Fruit fly (Drosophila melanogaster) whole organism, embryonic: Measurements from ENCODE around the gene CG17637.

Experiments used
- ATbp ChIP-seq: fragments of 200-800 bp; sonication (Bioruptor generic); optimal IDR thresholded peaks from 2 replicates; lab custom pipeline; 2017; ENCODE audit warnings: missing biosample characterization, mild to moderate bottlenecking, missing genetic modification characterization, missing genetic modification reagents
- Bdp1 ChIP-seq: fragments of 200-800 bp; sonication (Bioruptor generic); optimal IDR thresholded peaks from 3 replicates; lab custom pipeline; 2016; ENCODE audit warnings: missing biosample characterization, missing genetic modification characterization
- Bgb ChIP-seq: fragments of 200-800 bp; sonication (Bioruptor generic); IDR thresholded peaks from 2 replicates; pipeline ENCODE4 v1.3.6; 2022; ENCODE audit warnings: missing biosample characterization, missing genetic modification characterization; ENCODE audit not compliant: partially characterized antibody
- CG10366 ChIP-seq: fragments of 200-800 bp; sonication (Bioruptor generic); IDR thresholded peaks from 2 replicates; pipeline ENCODE4 v1.3.6; 2022; ENCODE audit warnings: missing biosample characterization, missing genetic modification characterization
- CG12744 ChIP-seq: fragments of 200-800 bp; sonication (Bioruptor generic); optimal IDR thresholded peaks from 2 replicates; lab custom pipeline; 2016; ENCODE audit warnings: missing biosample characterization, missing genetic modification characterization
- CG14014 ChIP-seq: fragments of 200-800 bp; sonication (Bioruptor generic); IDR thresholded peaks from 2 replicates; pipeline ENCODE4 v1.3.6; 2022; ENCODE audit warnings: missing biosample characterization, missing genetic modification characterization
- CG1647 ChIP-seq: fragments of 200-800 bp; sonication (Bioruptor generic); optimal IDR thresholded peaks from 3 replicates; lab custom pipeline; 2016; ENCODE audit warnings: missing biosample characterization, missing genetic modification characterization
- CG18011 ChIP-seq: fragments of 200-800 bp; sonication (Bioruptor generic); optimal IDR thresholded peaks from 2 replicates; lab custom pipeline; 2017; ENCODE audit warnings: missing biosample characterization, missing genetic modification characterization, mild to moderate bottlenecking, moderate library complexity, missing genotype
- CG2129 ChIP-seq: fragments of 200-800 bp; sonication (Bioruptor generic); IDR thresholded peaks from 2 replicates; pipeline ENCODE4 v1.3.6; 2022; ENCODE audit warnings: missing biosample characterization, missing genetic modification characterization; ENCODE audit not compliant: partially characterized antibody
- CG33557 ChIP-seq: fragments of 200-800 bp; sonication (Bioruptor generic); optimal IDR thresholded peaks from 2 replicates; lab custom pipeline; 2019; ENCODE audit warnings: missing biosample characterization, mild to moderate bottlenecking, missing genetic modification characterization, moderate library complexity
- CG4360 ChIP-seq: fragments of 200-800 bp; sonication (Bioruptor generic); IDR thresholded peaks from 2 replicates; pipeline ENCODE4 v1.3.6; 2022; ENCODE audit warnings: missing biosample characterization, missing genetic modification characterization
- CG4617 ChIP-seq: fragments of 200-800 bp; sonication (Bioruptor generic); optimal IDR thresholded peaks from 3 replicates; lab custom pipeline; 2016; ENCODE audit warnings: missing biosample characterization, missing genetic modification characterization, borderline replicate concordance
- CG5953 ChIP-seq: fragments of 200-800 bp; sonication (Bioruptor generic); IDR thresholded peaks from 2 replicates; pipeline ENCODE4 v1.3.6; 2022; ENCODE audit warnings: missing biosample characterization, missing genetic modification characterization
- CG7786 ChIP-seq: fragments of 200-800 bp; sonication (Bioruptor generic); optimal IDR thresholded peaks from 2 replicates; lab custom pipeline; 2016; ENCODE audit warnings: missing biosample characterization, missing genetic modification characterization
- CG8089 ChIP-seq: fragments of 200-800 bp; sonication (Bioruptor generic); optimal IDR thresholded peaks from 3 replicates; lab custom pipeline; 2016; ENCODE audit warnings: missing biosample characterization, missing genetic modification characterization
- CG8359 ChIP-seq: fragments of 200-800 bp; sonication (Bioruptor generic); optimal IDR thresholded peaks from 2 replicates; lab custom pipeline; 2017; ENCODE audit warnings: missing biosample characterization, mild to moderate bottlenecking, missing genetic modification characterization, borderline replicate concordance
- CkIIα-i1 ChIP-seq: fragments of 200-800 bp; sonication (Bioruptor generic); IDR thresholded peaks from 2 replicates; pipeline ENCODE4 v1.3.6; 2022; ENCODE audit warnings: missing biosample characterization, missing genetic modification characterization
- D19B ChIP-seq: fragments of 200-800 bp; sonication (Bioruptor generic); optimal IDR thresholded peaks from 2 replicates; lab custom pipeline; 2017; ENCODE audit warnings: missing biosample characterization, mild to moderate bottlenecking, missing genetic modification characterization
- ERR ChIP-seq: fragments of 200-800 bp; sonication (Bioruptor generic); optimal IDR thresholded peaks from 2 replicates; lab custom pipeline; 2016; ENCODE audit warnings: missing biosample characterization, missing genetic modification characterization
- Eip74EF ChIP-seq, 2 experiments: fragments of 200-800 bp in 1 of 2; fragments of >200 bp in 1 of 2; sonication (Bioruptor generic) in 1 of 2; optimal IDR thresholded peaks; 2 replicates each; lab custom pipeline; 2017 to 2019; ENCODE audit warnings: missing biosample characterization in 2 of 2, missing genetic modification characterization in 2 of 2, mild to moderate bottlenecking in 1 of 2, moderate library complexity in 1 of 2
- Gug ChIP-seq: fragments of 200-800 bp; sonication (Bioruptor generic); IDR thresholded peaks from 4 replicates; pipeline ENCODE4 v1.3.6; 2022; ENCODE audit warnings: missing biosample characterization, missing genetic modification characterization
- H15 ChIP-seq: fragments of 200-800 bp; sonication (Bioruptor generic); IDR thresholded peaks from 3 replicates; pipeline ENCODE4 v1.3.6; 2022; ENCODE audit warnings: missing biosample characterization, missing genetic modification characterization
- HmgZ ChIP-seq: fragments of 200-800 bp; sonication (Bioruptor generic); optimal IDR thresholded peaks from 2 replicates; lab custom pipeline; 2018; ENCODE audit warnings: missing biosample characterization, mild to moderate bottlenecking, missing genetic modification characterization
- Lim3 ChIP-seq: fragments of 200-800 bp; sonication (Bioruptor generic); IDR thresholded peaks from 2 replicates; pipeline ENCODE4 v1.3.6; 2022; ENCODE audit warnings: missing biosample characterization, missing genetic modification characterization
- Mrtf ChIP-seq: fragments of 200-800 bp; sonication (Bioruptor generic); IDR thresholded peaks from 3 replicates; pipeline ENCODE4 v1.3.6; 2022; ENCODE audit warnings: missing biosample characterization, missing genetic modification characterization
- NFAT ChIP-seq: fragments of 200-800 bp; sonication (Bioruptor generic); IDR thresholded peaks from 2 replicates; pipeline ENCODE4 v1.3.6; 2022; ENCODE audit warnings: missing biosample characterization, missing genetic modification characterization
- Oaz ChIP-seq: fragments of 200-800 bp; sonication (Bioruptor generic); IDR thresholded peaks from 2 replicates; pipeline ENCODE4 v1.3.6; 2022; ENCODE audit warnings: missing biosample characterization, missing genetic modification characterization
- Six4 ChIP-seq: fragments of 200-800 bp; sonication (Bioruptor generic); optimal IDR thresholded peaks from 2 replicates; lab custom pipeline; 2016; ENCODE audit warnings: missing biosample characterization, missing genetic modification characterization
- Ssrp ChIP-seq: fragments of 200-800 bp; sonication (Bioruptor generic); optimal IDR thresholded peaks from 2 replicates; lab custom pipeline; 2018; ENCODE audit warnings: missing biosample characterization, mild to moderate bottlenecking, missing genetic modification characterization, moderate library complexity
- aop ChIP-seq: fragments of 200-800 bp; sonication (Bioruptor generic); IDR thresholded peaks from 2 replicates; pipeline ENCODE4 v1.3.6; 2022; ENCODE audit warnings: missing biosample characterization, missing genetic modification characterization
- ci ChIP-seq: fragments of 200-800 bp; sonication (Bioruptor generic); IDR thresholded peaks from 3 replicates; pipeline ENCODE4 v1.3.6; 2022; ENCODE audit warnings: missing biosample characterization, missing genetic modification characterization
- danr ChIP-seq: fragments of 200-800 bp; sonication (Bioruptor generic); IDR thresholded peaks from 2 replicates; pipeline ENCODE4 v1.3.6; 2022; ENCODE audit warnings: missing biosample characterization, missing genetic modification characterization
- dysf ChIP-seq: fragments of 200-800 bp; sonication (Bioruptor generic); IDR thresholded peaks from 3 replicates; pipeline ENCODE4 v1.3.6; 2022; ENCODE audit warnings: missing biosample characterization, missing genetic modification characterization
- exex ChIP-seq: fragments of 200-800 bp; sonication (Bioruptor generic); optimal IDR thresholded peaks from 4 replicates; lab custom pipeline; 2018; ENCODE audit warnings: missing biosample characterization, mild to moderate bottlenecking, missing genetic modification characterization, moderate library complexity
- fd102C ChIP-seq: fragments of 200-800 bp; sonication (Bioruptor generic); optimal IDR thresholded peaks from 2 replicates; lab custom pipeline; 2018; ENCODE audit warnings: missing biosample characterization, mild to moderate bottlenecking, missing genetic modification characterization, moderate library complexity
- fd3F ChIP-seq: fragments of 200-800 bp; sonication (Bioruptor generic); optimal IDR thresholded peaks from 2 replicates; lab custom pipeline; 2018; ENCODE audit warnings: missing biosample characterization, mild to moderate bottlenecking, missing genetic modification characterization, moderate library complexity
- fd64A ChIP-seq: fragments of 200-800 bp; sonication (Bioruptor generic); optimal IDR thresholded peaks from 3 replicates; lab custom pipeline; 2018; ENCODE audit warnings: missing biosample characterization, mild to moderate bottlenecking, missing genetic modification characterization
- h ChIP-seq: fragments of >200 bp; optimal IDR thresholded peaks from 2 replicates; lab custom pipeline; 2017
- her ChIP-seq: fragments of 200-800 bp; sonication (Bioruptor generic); optimal IDR thresholded peaks from 2 replicates; lab custom pipeline; 2016; ENCODE audit warnings: missing biosample characterization, missing genetic modification characterization
- ind ChIP-seq: fragments of 200-800 bp; sonication (Bioruptor generic); optimal IDR thresholded peaks from 3 replicates; lab custom pipeline; 2016; ENCODE audit warnings: missing biosample characterization, missing genetic modification characterization
- inv ChIP-seq: fragments of 200-800 bp; sonication (Bioruptor generic); IDR thresholded peaks from 2 replicates; pipeline ENCODE4 v1.3.6; 2022; ENCODE audit warnings: missing biosample characterization, missing genetic modification characterization; ENCODE audit not compliant: partially characterized antibody
- org-1 ChIP-seq: fragments of 200-800 bp; sonication (Bioruptor generic); optimal IDR thresholded peaks from 2 replicates; lab custom pipeline; 2017; ENCODE audit warnings: missing biosample characterization, missing genetic modification characterization
- pan ChIP-seq, 4 experiments: fragments of >200 bp in 3 of 4; fragments of 200-800 bp in 1 of 4; sonication (Bioruptor generic) in 1 of 4; optimal IDR thresholded peaks in 3 of 4; IDR thresholded peaks in 1 of 4; 2 replicates each; pipeline versions ENCODE4 v1.3.6 to Lab custom; 2017 to 2022; ENCODE audit warnings: missing biosample characterization in 2 of 4, missing genetic modification characterization in 2 of 4, mixed read lengths in 1 of 4
- ro ChIP-seq: fragments of 200-800 bp; sonication (Bioruptor generic); IDR thresholded peaks from 2 replicates; pipeline ENCODE4 v1.3.6; 2022; ENCODE audit warnings: missing biosample characterization, missing genetic modification characterization
- slou ChIP-seq: fragments of 200-800 bp; sonication (Bioruptor generic); optimal IDR thresholded peaks from 3 replicates; lab custom pipeline; 2016; ENCODE audit warnings: missing biosample characterization, missing genetic modification characterization
- slp2 ChIP-seq: fragments of 200-800 bp; sonication (Bioruptor generic); optimal IDR thresholded peaks from 2 replicates; lab custom pipeline; 2016; ENCODE audit warnings: missing biosample characterization, missing genetic modification characterization
- sna ChIP-seq: fragments of 200-800 bp; sonication (Bioruptor generic); IDR thresholded peaks from 2 replicates; pipeline ENCODE4 v1.3.6; 2022; ENCODE audit warnings: missing biosample characterization, missing genetic modification characterization; ENCODE audit not compliant: partially characterized antibody
- sqz ChIP-seq: fragments of 200-800 bp; sonication (Bioruptor generic); optimal IDR thresholded peaks from 3 replicates; lab custom pipeline; 2018; ENCODE audit warnings: missing biosample characterization, mild to moderate bottlenecking, missing genetic modification characterization
- stwl ChIP-seq: fragments of 200-800 bp; sonication (Bioruptor generic); optimal IDR thresholded peaks from 3 replicates; lab custom pipeline; 2018; ENCODE audit warnings: missing biosample characterization, mild to moderate bottlenecking, missing genetic modification characterization, moderate library complexity
- ttk ChIP-seq: fragments of 200-800 bp; sonication (Bioruptor generic); IDR thresholded peaks from 2 replicates; pipeline ENCODE4 v2.1.2; 2022; ENCODE audit warnings: missing biosample characterization, missing genetic modification characterization
- vvl ChIP-seq: fragments of 200-800 bp; sonication (Bioruptor generic); IDR thresholded peaks from 2 replicates; pipeline ENCODE4 v1.3.6; 2022; ENCODE audit warnings: missing biosample characterization, missing genetic modification characterization

The CG17637 gene

dm6 chr3L:20474789-20475208 lies 29.2 kb upstream of the CG17637 start (continued):
- no peak for TF ChIP-seq CG8359 (GFP tag; lab: Kevin White, UChicago)
- TF ChIP-seq slou (GFP tag; lab: Kevin White, UChicago) = peak; percentile 79
- TF ChIP-seq Oaz (GFP tag; lab: Robert Waterston, UW) = no peak
- no peak for TF ChIP-seq inv (GFP tag; lab: Robert Waterston, UW)
- peak; percentile 73 for TF ChIP-seq slp2 (GFP tag; lab: Kevin White, UChicago)
- TF ChIP-seq CG8089 = peak; percentile 65
- TF ChIP-seq CG4617 (GFP tag; lab: Kevin White, UChicago) = peak; percentile 91
- peak; percentile 84 for TF ChIP-seq sqz
- no peak for TF ChIP-seq CG5953 (GFP tag; lab: Robert Waterston, UW)
- no peak for TF ChIP-seq H15 (GFP tag; lab: Robert Waterston, UW)
- TF ChIP-seq CG14014 (GFP tag; lab: Robert Waterston, UW) = no peak
- no peak for TF ChIP-seq dysf (GFP tag; lab: Robert Waterston, UW)
- TF ChIP-seq CG2129 = no peak
- TF ChIP-seq CG4360 (GFP tag; lab: Robert Waterston, UW) = no peak
- no peak for TF ChIP-seq Lim3 (GFP tag; lab: Robert Waterston, UW)
- TF ChIP-seq vvl (GFP tag; lab: Robert Waterston, UW) = no peak
- TF ChIP-seq Bdp1 (GFP tag; lab: Kevin White, UChicago) = peak; percentile 77
- TF ChIP-seq stwl = peak; percentile 72
- TF ChIP-seq HmgZ (tag; lab: Kevin White, UChicago) = peak; percentile 94
- TF ChIP-seq Eip74EF (GFP tag; optimal IDR thresholded peaks at IDR 0.05; lab: Kevin White, UChicago) = peak in 1 of 2 experiments; percentile 76
- TF ChIP-seq NFAT (GFP tag; lab: Robert Waterston, UW) = no peak
- TF ChIP-seq aop (GFP tag; lab: Robert Waterston, UW) = no peak
- TF ChIP-seq CG1647 = peak; percentile 85
- TF ChIP-seq Ssrp (tag; lab: Kevin White, UChicago) = peak; percentile 66
- TF ChIP-seq ind (GFP tag; lab: Kevin White, UChicago) = peak; percentile 93
- peak; percentile 71 for TF ChIP-seq org-1
- TF ChIP-seq CG18011 (GFP tag; lab: Kevin White, UChicago) = peak; percentile 76
- TF ChIP-seq Gug (GFP tag; lab: Robert Waterston, UW) = peak; percentile 96
- peak; percentile 83 for TF ChIP-seq Six4 (GFP tag; lab: Kevin White, UChicago)
- peak; percentile 41 for TF ChIP-seq fd64A (GFP tag; lab: Kevin White, UChicago)
- TF ChIP-seq Bgb = no peak
- peak; percentile 84 for TF ChIP-seq CG7786 (GFP tag; lab: Kevin White, UChicago)
- TF ChIP-seq pan (optimal IDR thresholded peaks at IDR 0.05; lab: Kevin White, UChicago) = no peak
- no peak for TF ChIP-seq pan (GFP tag; optimal IDR thresholded peaks at IDR 0.05 in 1 of 2, IDR thresholded peaks at IDR 0.05 in 1 of 2)
- peak; percentile 82 for TF ChIP-seq ATbp (GFP tag; lab: Kevin White, UChicago)
- TF ChIP-seq CG12744 (GFP tag; lab: Kevin White, UChicago) = peak; percentile 74
- no peak for TF ChIP-seq fd102C
- TF ChIP-seq fd3F (GFP tag; lab: Kevin White, UChicago) = peak; percentile 78
- peak; percentile 60 for TF ChIP-seq ERR (GFP tag; lab: Kevin White, UChicago)
- TF ChIP-seq ro (GFP tag; lab: Robert Waterston, UW) = no peak
- no peak for TF ChIP-seq CG10366 (GFP tag; lab: Robert Waterston, UW)
- TF ChIP-seq ttk = no peak
- TF ChIP-seq sna (GFP tag; lab: Robert Waterston, UW) = no peak
- peak; percentile 82 for TF ChIP-seq her (GFP tag; lab: Kevin White, UChicago)
- TF ChIP-seq h (lab: Kevin White, UChicago) = no peak
- TF ChIP-seq exex = peak; percentile 64
- peak; percentile 57 for TF ChIP-seq D19B (GFP tag; lab: Kevin White, UChicago)
- TF ChIP-seq CG33557 (GFP tag; lab: Kevin White, UChicago) = peak; percentile 69
- no peak for TF ChIP-seq ci (GFP tag; lab: Robert Waterston, UW)
- no peak for TF ChIP-seq danr (GFP tag; lab: Robert Waterston, UW)
- no peak for TF ChIP-seq CkIIα-i1 (GFP tag; lab: Robert Waterston, UW)
- TF ChIP-seq Mrtf (GFP tag; lab: Robert Waterston, UW) = no peak
